Worm (Caenorhabditis elegans): ENCODE results near the gene btb-19.

btb-19 gene

ce11 chrII:14523070-14523572 is 1.2 kb upstream of the btb-19 start, which contains the start of gene btb-20:
TSS of gene btb-20 (minus strand) at chrII:14523522.
- TF ChIP-seq unc-3 (GFP tag; conservative IDR thresholded peaks at IDR 0.05) (no peak), unc-3 (tag; optimal IDR thresholded peaks at IDR 0.05) (no peak), pax-1 (tag; optimal IDR thresholded peaks at IDR 0.05) (no peak), fax-1 (tag; optimal IDR thresholded peaks at IDR 0.05) (no peak), unc-55 (GFP tag; optimal IDR thresholded peaks at IDR 0.05) (no peak), hlh-13 (GFP tag; optimal IDR thresholded peaks at IDR 0.05) (no peak), rnt-1 (tag; optimal IDR thresholded peaks at IDR 0.05) (no peak), hlh-8 (tag; optimal IDR thresholded peaks at IDR 0.05) (no peak), ahr-1 (tag; optimal IDR thresholded peaks at IDR 0.05) (no peak), ztf-16 (tag; optimal IDR thresholded peaks at IDR 0.05) (no peak), ets-4 (tag; optimal IDR thresholded peaks at IDR 0.05) (no peak), npax-4 (tag; optimal IDR thresholded peaks at IDR 0.05) (no peak), dve-1 (tag; optimal IDR thresholded peaks at IDR 0.05) (no peak), sox-4 (tag; optimal IDR thresholded peaks at IDR 0.05) (no peak), syd-9 (tag; optimal IDR thresholded peaks at IDR 0.05) (no peak), K09A11.1 (tag; optimal IDR thresholded peaks at IDR 0.05; ENCODE audit: insufficient read depth) (no peak)

ce11 chrII:14515017-14515416 is 6.9 kb downstream of the btb-19 start, which contains the start of gene K10H10.9:
TSS of gene K10H10.9 (minus strand) at chrII:14515117.
- TF ChIP-seq fax-1 (tag; optimal IDR thresholded peaks at IDR 0.05) = no peak
- TF ChIP-seq fkh-6 (tag; optimal IDR thresholded peaks at IDR 0.05) = no peak
- no peak for TF ChIP-seq ref-2 (tag; optimal IDR thresholded peaks at IDR 0.05)
- no peak for TF ChIP-seq ceh-30 (tag; optimal IDR thresholded peaks at IDR 0.05)
- TF ChIP-seq lin-11 (tag; optimal IDR thresholded peaks at IDR 0.05) = no peak
- TF ChIP-seq ceh-22 (tag; optimal IDR thresholded peaks at IDR 0.05) = no peak
- no peak for TF ChIP-seq hlh-6 (tag; optimal IDR thresholded peaks at IDR 0.05)
- no peak for TF ChIP-seq pqm-1 (tag; optimal IDR thresholded peaks at IDR 0.05)
- no peak for TF ChIP-seq ets-4 (tag; optimal IDR thresholded peaks at IDR 0.05)
- no peak for TF ChIP-seq ceh-31 (tag; optimal IDR thresholded peaks at IDR 0.05)
- TF ChIP-seq ceh-34 (tag; optimal IDR thresholded peaks at IDR 0.05) = no peak
- no peak for TF ChIP-seq npax-4 (tag; optimal IDR thresholded peaks at IDR 0.05)
- TF ChIP-seq ceh-14 (tag; optimal IDR thresholded peaks at IDR 0.05) = no peak

- no peak for TF ChIP-seq pag-3 (tag; optimal IDR thresholded peaks at IDR 0.05; ENCODE audit: borderline replicate concordance)
- no peak for TF ChIP-seq ceh-19 (GFP tag; optimal IDR thresholded peaks at IDR 0.05)
- no peak for TF ChIP-seq dve-1 (tag; optimal IDR thresholded peaks at IDR 0.05)
- TF ChIP-seq hlh-13 (GFP tag; optimal IDR thresholded peaks at IDR 0.05) = no peak
- TF ChIP-seq tbx-2 (tag; optimal IDR thresholded peaks at IDR 0.05) = no peak
- TF ChIP-seq ceh-34 (tag; optimal IDR thresholded peaks at IDR 0.05) = no peak
- TF ChIP-seq pros-1 (tag; optimal IDR thresholded peaks at IDR 0.05) = no peak
- TF ChIP-seq C08G9.2 (tag; optimal IDR thresholded peaks at IDR 0.05) = no peak
- TF ChIP-seq ama-1 (optimal IDR thresholded peaks at IDR 0.05) = no peak
- TF ChIP-seq ceh-9 (tag; optimal IDR thresholded peaks at IDR 0.05) = no peak
- no peak for TF ChIP-seq pqm-1 (tag; optimal IDR thresholded peaks at IDR 0.05)
- TF ChIP-seq gmeb-2 (tag; optimal IDR thresholded peaks at IDR 0.05) = no peak
- no peak for TF ChIP-seq ceh-18 (tag; optimal IDR thresholded peaks at IDR 0.05)
- TF ChIP-seq elt-4 (tag; optimal IDR thresholded peaks at IDR 0.05) = no peak
- TF ChIP-seq odd-2 (tag; optimal IDR thresholded peaks at IDR 0.05) = no peak
- TF ChIP-seq C38D4.7 (GFP tag; optimal IDR thresholded peaks at IDR 0.05) = no peak
- TF ChIP-seq ceh-48 (tag; optimal IDR thresholded peaks at IDR 0.05) = no peak
- TF ChIP-seq ceh-2 (tag; optimal IDR thresholded peaks at IDR 0.05) = no peak
- TF ChIP-seq Y22D7AL.16 (tag; optimal IDR thresholded peaks at IDR 0.05) = no peak
Observed at ce11 chrII:14511189-14511588, 10.7 kb downstream of the btb-19 start, which contains the start of gene K10H10.13. TSS of gene K10H10.13 (minus strand) at chrII:14511289.

All from whole organism, late embryonic.